Worm (Caenorhabditis elegans): ENCODE results near the gene F43H9.4.

DNA sequence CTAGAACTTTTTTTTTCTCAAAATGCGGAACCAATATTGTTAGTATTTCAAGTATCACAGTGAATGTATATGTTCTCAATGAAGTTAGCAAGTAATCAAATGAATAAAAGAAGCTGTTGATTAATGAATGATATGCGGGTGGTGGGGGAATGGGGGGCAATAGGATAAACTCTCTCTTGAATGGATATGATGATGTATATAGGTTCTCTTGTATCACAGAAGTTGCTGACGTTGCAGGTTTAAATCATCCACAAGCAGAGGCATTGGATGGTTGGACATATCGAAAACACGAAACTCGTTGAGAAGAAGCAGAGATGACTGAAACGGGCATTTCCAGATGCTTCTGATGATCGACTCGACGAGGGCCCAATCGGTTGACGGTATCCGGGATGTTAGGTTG lies 13.1 kb downstream of the F43H9.4 start:
- TF ChIP-seq ref-1 (GFP tag; conservative IDR thresholded peaks at IDR 0.05) (no peak), med-1 (GFP tag; optimal IDR thresholded peaks at IDR 0.05; ENCODE audit: insufficient read depth) (no peak), T22C8.4 (GFP tag; IDR thresholded peaks at IDR 0.05) (no peak), tab-1 (GFP tag; IDR thresholded peaks at IDR 0.05) (no peak)
